Fruit fly (Drosophila melanogaster): ENCODE results near the gene IleRS-m.

DNA sequence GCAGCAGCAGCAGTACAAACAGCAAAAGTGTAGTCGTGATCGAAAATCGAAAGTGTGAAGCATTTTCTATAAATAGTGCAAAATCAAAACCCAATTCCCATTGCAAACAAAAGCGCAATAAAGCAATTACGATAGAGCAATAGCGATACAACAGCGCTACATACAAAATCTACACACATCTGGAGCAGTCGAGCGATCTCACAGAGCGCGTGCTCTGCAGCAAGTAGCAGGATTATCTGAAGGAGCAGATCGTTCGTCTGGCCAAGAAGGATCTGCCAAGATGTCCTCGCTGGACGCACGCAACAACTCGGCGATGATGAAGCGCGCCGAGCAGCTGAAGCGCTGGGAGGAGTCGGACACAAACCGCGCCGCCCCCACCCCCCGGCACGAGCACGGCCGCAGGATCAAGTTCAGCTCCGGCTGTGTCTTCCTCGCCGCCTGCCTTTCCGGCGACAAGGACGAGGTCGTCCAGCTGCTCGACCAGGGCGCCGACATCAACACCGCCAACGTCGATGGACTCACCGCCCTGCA lies 47.0 kb upstream of the IleRS-m start:
- TF ChIP-seq Dll (optimal IDR thresholded peaks at IDR 0.05) (no peak), CG8478 (optimal IDR thresholded peaks at IDR 0.05) (no peak), pan (optimal IDR thresholded peaks at IDR 0.05) (no peak), usp (GFP tag; optimal IDR thresholded peaks at IDR 0.05) (no peak), psq (optimal IDR thresholded peaks at IDR 0.05) (no peak)

Data from whole organism.